Fruit fly (Drosophila melanogaster) whole organism, embryonic: ENCODE measurements around the gene CG6785.

Experiments used
- B-H2 ChIP-seq: fragments of 200-800 bp; sonication (Bioruptor generic); optimal IDR thresholded peaks from 2 replicates; lab custom pipeline; 2018; ENCODE audit warnings: missing biosample characterization, mild to moderate bottlenecking, missing genetic modification characterization
- CG11456 ChIP-seq: fragments of 200-800 bp; sonication (Bioruptor generic); IDR thresholded peaks from 3 replicates; pipeline ENCODE4 v1.3.6; 2022; ENCODE audit warnings: missing biosample characterization, missing genetic modification characterization
- CG11560 ChIP-seq: fragments of 200-800 bp; sonication (Bioruptor generic); IDR thresholded peaks from 3 replicates; pipeline ENCODE4 v1.3.6; 2022; ENCODE audit warnings: missing biosample characterization, missing genetic modification characterization
- CG11695 ChIP-seq: fragments of 200-800 bp; sonication (Bioruptor generic); IDR thresholded peaks from 3 replicates; pipeline ENCODE4 v1.3.6; 2022; ENCODE audit warnings: missing biosample characterization, missing genetic modification characterization
- CG12942 ChIP-seq: fragments of 200-800 bp; sonication (Bioruptor generic); optimal IDR thresholded peaks from 3 replicates; lab custom pipeline; 2016; ENCODE audit warnings: missing biosample characterization, missing genetic modification characterization
- CG13775 ChIP-seq: fragments of 200-800 bp; sonication (Bioruptor generic); optimal IDR thresholded peaks from 3 replicates; lab custom pipeline; 2017; ENCODE audit warnings: missing biosample characterization, mild to moderate bottlenecking, missing genetic modification characterization
- CG13894 ChIP-seq: fragments of 200-800 bp; sonication (Bioruptor generic); optimal IDR thresholded peaks from 3 replicates; lab custom pipeline; 2018; ENCODE audit warnings: missing biosample characterization, mild to moderate bottlenecking, missing genetic modification characterization, moderate library complexity
- CG15479 ChIP-seq: fragments of 200-800 bp; sonication (Bioruptor generic); optimal IDR thresholded peaks from 3 replicates; lab custom pipeline; 2019; ENCODE audit warnings: missing biosample characterization, mild to moderate bottlenecking, missing genetic modification characterization, moderate library complexity
- CG18011 ChIP-seq: fragments of 200-800 bp; sonication (Bioruptor generic); optimal IDR thresholded peaks from 2 replicates; lab custom pipeline; 2017; ENCODE audit warnings: missing biosample characterization, missing genetic modification characterization, mild to moderate bottlenecking, moderate library complexity, missing genotype
- CG2120 ChIP-seq: fragments of 200-800 bp; sonication (Bioruptor generic); optimal IDR thresholded peaks from 3 replicates; lab custom pipeline; 2016; ENCODE audit warnings: missing biosample characterization, missing genetic modification characterization
- CG3163 ChIP-seq: fragments of 200-800 bp; sonication (Bioruptor generic); optimal IDR thresholded peaks from 3 replicates; lab custom pipeline; 2016; ENCODE audit warnings: missing biosample characterization, missing genetic modification characterization
- CG43689 ChIP-seq: fragments of 200-800 bp; sonication (Bioruptor generic); IDR thresholded peaks from 2 replicates; pipeline ENCODE4 v1.3.6; 2022; ENCODE audit warnings: missing biosample characterization, missing genetic modification characterization
- CG4730 ChIP-seq: fragments of 200-800 bp; sonication (Bioruptor generic); IDR thresholded peaks from 2 replicates; pipeline ENCODE4 v1.3.6; 2022; ENCODE audit warnings: missing biosample characterization, missing genetic modification characterization
- CG6683 ChIP-seq: fragments of 200-800 bp; sonication (Bioruptor generic); optimal IDR thresholded peaks from 2 replicates; lab custom pipeline; 2017; ENCODE audit warnings: missing biosample characterization, mild to moderate bottlenecking, missing genetic modification characterization, missing genetic modification reagents
- CG6813 ChIP-seq: fragments of 200-800 bp; sonication (Bioruptor generic); optimal IDR thresholded peaks from 2 replicates; lab custom pipeline; 2017; ENCODE audit warnings: missing biosample characterization, missing genetic modification characterization, mild to moderate bottlenecking, moderate library complexity, missing genetic modification reagents
- CG7357 ChIP-seq: fragments of 200-800 bp; sonication (Bioruptor generic); IDR thresholded peaks from 3 replicates; pipeline ENCODE4 v1.3.6; 2022; ENCODE audit warnings: missing biosample characterization, missing genetic modification characterization
- CG7745 ChIP-seq: fragments of 200-800 bp; sonication (Bioruptor generic); optimal IDR thresholded peaks from 2 replicates; lab custom pipeline; 2018; ENCODE audit warnings: missing biosample characterization, mild to moderate bottlenecking, missing genetic modification characterization, moderate library complexity
- CG9437 ChIP-seq: fragments of 200-800 bp; sonication (Bioruptor generic); optimal IDR thresholded peaks from 2 replicates; lab custom pipeline; 2018; ENCODE audit warnings: missing biosample characterization, mild to moderate bottlenecking, missing genetic modification characterization
- CHES-1-like ChIP-seq: fragments of 200-800 bp; sonication (Bioruptor generic); optimal IDR thresholded peaks from 2 replicates; lab custom pipeline; 2016; ENCODE audit warnings: missing biosample characterization, missing genetic modification characterization
- D19B ChIP-seq: fragments of 200-800 bp; sonication (Bioruptor generic); optimal IDR thresholded peaks from 2 replicates; lab custom pipeline; 2017; ENCODE audit warnings: missing biosample characterization, mild to moderate bottlenecking, missing genetic modification characterization
- Dbx ChIP-seq: fragments of 200-800 bp; sonication (Bioruptor generic); IDR thresholded peaks from 3 replicates; pipeline ENCODE4 v1.3.6; 2022; ENCODE audit warnings: missing biosample characterization, missing genetic modification characterization
- E2f2 ChIP-seq: fragments of 200-800 bp; sonication (Bioruptor generic); IDR thresholded peaks from 2 replicates; pipeline ENCODE4 v1.3.6; 2022; ENCODE audit warnings: missing biosample characterization, missing genetic modification characterization
- H2.0 ChIP-seq: fragments of 200-800 bp; sonication (Bioruptor generic); IDR thresholded peaks from 2 replicates; pipeline ENCODE4 v1.3.6; 2022; ENCODE audit warnings: missing biosample characterization, missing genetic modification characterization
- Hmr ChIP-seq: fragments of 200-800 bp; sonication (Bioruptor generic); optimal IDR thresholded peaks from 3 replicates; lab custom pipeline; 2017; ENCODE audit warnings: mild to moderate bottlenecking, missing biosample characterization, missing genetic modification reagents, missing genetic modification characterization
- Jarid2 ChIP-seq: fragments of 200-800 bp; sonication (Bioruptor generic); optimal IDR thresholded peaks from 3 replicates; lab custom pipeline; 2017; ENCODE audit warnings: mild to moderate bottlenecking, missing biosample characterization, missing genetic modification reagents, missing genetic modification characterization
- Neu2 ChIP-seq: fragments of 200-800 bp; sonication (Bioruptor generic); optimal IDR thresholded peaks from 3 replicates; lab custom pipeline; 2016; ENCODE audit warnings: missing biosample characterization, missing genetic modification characterization, borderline replicate concordance
- Poxn ChIP-seq: fragments of 200-800 bp; sonication (Bioruptor generic); IDR thresholded peaks from 2 replicates; pipeline ENCODE4 v1.3.6; 2022; ENCODE audit warnings: missing biosample characterization, missing genetic modification characterization
- Rfx ChIP-seq: fragments of 200-800 bp; sonication (Bioruptor generic); IDR thresholded peaks from 2 replicates; pipeline ENCODE4 v1.3.6; 2022; ENCODE audit warnings: missing biosample characterization, missing genetic modification characterization
- az2 ChIP-seq: fragments of 200-800 bp; sonication (Bioruptor generic); optimal IDR thresholded peaks from 3 replicates; lab custom pipeline; 2016; ENCODE audit warnings: missing biosample characterization, missing genetic modification characterization
- bigmax ChIP-seq: fragments of 200-800 bp; sonication (Bioruptor generic); optimal IDR thresholded peaks from 2 replicates; lab custom pipeline; 2018; ENCODE audit warnings: missing biosample characterization, mild to moderate bottlenecking, missing genetic modification characterization
- crp ChIP-seq, 2 experiments: fragments of 200-800 bp; sonication (Bioruptor generic); optimal IDR thresholded peaks; 2 replicates in 1 of 2; 3 replicates in 1 of 2; lab custom pipeline; 2017; ENCODE audit warnings: missing biosample characterization in 2 of 2, missing genetic modification characterization in 2 of 2, mild to moderate bottlenecking in 1 of 2, moderate library complexity in 1 of 2
- dimm ChIP-seq: fragments of 200-800 bp; sonication (Bioruptor generic); IDR thresholded peaks from 2 replicates; pipeline ENCODE4 v1.3.6; 2022; ENCODE audit warnings: missing biosample characterization, missing genetic modification characterization
- eyg ChIP-seq: fragments of 200-800 bp; sonication (Bioruptor generic); optimal IDR thresholded peaks from 3 replicates; lab custom pipeline; 2016; ENCODE audit warnings: missing biosample characterization, missing genetic modification characterization
- fu2 ChIP-seq: fragments of 200-800 bp; sonication (Bioruptor generic); optimal IDR thresholded peaks from 2 replicates; lab custom pipeline; 2016; ENCODE audit warnings: missing biosample characterization, missing genetic modification characterization
- mld ChIP-seq: fragments of 200-800 bp; sonication (Bioruptor generic); IDR thresholded peaks from 3 replicates; pipeline ENCODE4 v1.3.6; 2022; ENCODE audit warnings: missing biosample characterization, missing genetic modification characterization; ENCODE audit not compliant: partially characterized antibody
- nerfin-1 ChIP-seq: fragments of 200-800 bp; sonication (Bioruptor generic); optimal IDR thresholded peaks from 3 replicates; lab custom pipeline; 2019; ENCODE audit warnings: missing biosample characterization, mild to moderate bottlenecking, missing genetic modification characterization, moderate library complexity
- pita ChIP-seq: fragments of 200-800 bp; sonication (Bioruptor generic); optimal IDR thresholded peaks from 2 replicates; lab custom pipeline; 2017; ENCODE audit warnings: missing biosample characterization, mild to moderate bottlenecking, missing genetic modification characterization
- prd ChIP-seq, 3 experiments: fragments of >200 bp in 2 of 3; fragments of 200-800 bp in 1 of 3; sonication (Bioruptor generic) in 1 of 3; optimal IDR thresholded peaks in 2 of 3; IDR thresholded peaks in 1 of 3; 2 replicates in 2 of 3; 3 replicates in 1 of 3; pipeline versions ENCODE4 v1.3.6 to Lab custom; 2017 to 2022; ENCODE audit warnings: missing biosample characterization in 1 of 3, missing genetic modification characterization in 1 of 3
- pros ChIP-seq: fragments of 200-800 bp; sonication (Bioruptor generic); optimal IDR thresholded peaks from 3 replicates; lab custom pipeline; 2019; ENCODE audit warnings: missing biosample characterization, mild to moderate bottlenecking, missing genetic modification characterization, moderate library complexity
- ro ChIP-seq: fragments of 200-800 bp; sonication (Bioruptor generic); IDR thresholded peaks from 2 replicates; pipeline ENCODE4 v1.3.6; 2022; ENCODE audit warnings: missing biosample characterization, missing genetic modification characterization
- sd ChIP-seq: fragments of 200-800 bp; sonication (Bioruptor generic); optimal IDR thresholded peaks from 3 replicates; lab custom pipeline; 2018; ENCODE audit warnings: missing biosample characterization, mild to moderate bottlenecking, missing genetic modification characterization, moderate library complexity
- slp2 ChIP-seq: fragments of 200-800 bp; sonication (Bioruptor generic); optimal IDR thresholded peaks from 2 replicates; lab custom pipeline; 2016; ENCODE audit warnings: missing biosample characterization, missing genetic modification characterization
- stwl ChIP-seq: fragments of 200-800 bp; sonication (Bioruptor generic); optimal IDR thresholded peaks from 3 replicates; lab custom pipeline; 2018; ENCODE audit warnings: missing biosample characterization, mild to moderate bottlenecking, missing genetic modification characterization, moderate library complexity
- sug ChIP-seq: fragments of 200-800 bp; optimal IDR thresholded peaks from 2 replicates; lab custom pipeline; 2019; ENCODE audit warnings: missing biosample characterization, mild to moderate bottlenecking, missing genetic modification characterization, moderate library complexity
- wek ChIP-seq: fragments of 200-800 bp; sonication (Bioruptor generic); optimal IDR thresholded peaks from 3 replicates; lab custom pipeline; 2018; ENCODE audit warnings: missing biosample characterization, mild to moderate bottlenecking, missing genetic modification characterization, moderate library complexity
- wor ChIP-seq: fragments of 200-800 bp; sonication (Bioruptor generic); IDR thresholded peaks from 2 replicates; pipeline ENCODE4 v1.3.6; 2022; ENCODE audit warnings: missing biosample characterization, missing genetic modification characterization
- zf30C ChIP-seq: fragments of 200-800 bp; sonication (Bioruptor generic); optimal IDR thresholded peaks from 3 replicates; lab custom pipeline; 2018; ENCODE audit warnings: missing biosample characterization, mild to moderate bottlenecking, missing genetic modification characterization

Gene CG6785

dm6 chr2L:12026458-12027431 is 18.3 kb downstream of the CG6785 start (continued):
- TF ChIP-seq eyg (GFP tag; lab: Kevin White, UChicago) (no peak), CG6813 (peak; percentile 28), CG11695 (GFP tag; lab: Robert Waterston, UW) (peak; percentile 43; the same call in 1 of the 3 replicates), stwl (tag; lab: Kevin White, UChicago) (no peak), ro (GFP tag; lab: Robert Waterston, UW) (no peak), CG2120 (peak; percentile 33), sug (tag; lab: Kevin White, UChicago) (peak; percentile 11), CG9437 (GFP tag; lab: Kevin White, UChicago) (peak; percentile 83), Hmr (peak; percentile 64), CG11560 (tag; lab: Robert Waterston, UW) (no peak), Jarid2 (GFP tag; lab: Kevin White, UChicago) (no peak), CG3163 (GFP tag; lab: Kevin White, UChicago) (peak; percentile 28), CG43689 (GFP tag; lab: Robert Waterston, UW) (0 out of 2 replicates have a peak, but pooled peaks have one; percentile 25), CG7745 (no peak), slp2 (GFP tag; lab: Kevin White, UChicago) (no peak), prd (optimal IDR thresholded peaks at IDR 0.05; lab: Kevin White, UChicago) (no peak), prd (GFP tag; IDR thresholded peaks at IDR 0.05; lab: Robert Waterston, UW) (peak; percentile 71), CG18011 (GFP tag; lab: Kevin White, UChicago) (no peak), nerfin-1 (tag; lab: Kevin White, UChicago) (peak; percentile 3), az2 (GFP tag; lab: Kevin White, UChicago) (peak; percentile 32), mld (GFP tag; lab: Robert Waterston, UW) (no peak), CG13894 (tag; lab: Kevin White, UChicago) (peak; percentile 1), H2.0 (GFP tag; lab: Robert Waterston, UW) (peak; percentile 52), Dbx (GFP tag; lab: Robert Waterston, UW) (no peak), CG12942 (GFP tag; lab: Kevin White, UChicago) (no peak), Rfx (peak; percentile 55), dimm (peak; percentile 13; the same call in 1 of the 2 replicates), D19B (GFP tag; lab: Kevin White, UChicago) (no peak), Neu2 (no peak), CHES-1-like (GFP tag; lab: Kevin White, UChicago) (peak; percentile 31), E2f2 (GFP tag; lab: Robert Waterston, UW) (peak; percentile 36), wor (GFP tag; lab: Robert Waterston, UW) (no peak; the same call in 1 of the 2 replicates), Poxn (GFP tag; lab: Robert Waterston, UW) (no peak), CG11456 (GFP tag; lab: Robert Waterston, UW) (peak; percentile 68; the same call in 1 of the 3 replicates), CG6683 (GFP tag; lab: Kevin White, UChicago) (no peak), sd (peak; percentile 39), CG15479 (GFP tag; lab: Kevin White, UChicago) (no peak), bigmax (GFP tag; lab: Kevin White, UChicago) (no peak), zf30C (GFP tag; lab: Kevin White, UChicago) (peak; percentile 41), crp (GFP tag; optimal IDR thresholded peaks at IDR 0.05; lab: Kevin White, UChicago) (no peak), fu2 (GFP tag; lab: Kevin White, UChicago) (peak; percentile 11), CG4730 (GFP tag; lab: Robert Waterston, UW) (peak; percentile 51), B-H2 (no peak), pita (GFP tag; lab: Kevin White, UChicago) (no peak), CG7357 (GFP tag; lab: Robert Waterston, UW) (0 out of 3 replicates have a peak, but pooled peaks have one; percentile 27), wek (GFP tag; lab: Kevin White, UChicago) (peak; percentile 18), CG13775 (peak; percentile 72), pros (no peak)
